Worm (Caenorhabditis elegans): ENCODE data around the gene ergi-2.

DNA sequence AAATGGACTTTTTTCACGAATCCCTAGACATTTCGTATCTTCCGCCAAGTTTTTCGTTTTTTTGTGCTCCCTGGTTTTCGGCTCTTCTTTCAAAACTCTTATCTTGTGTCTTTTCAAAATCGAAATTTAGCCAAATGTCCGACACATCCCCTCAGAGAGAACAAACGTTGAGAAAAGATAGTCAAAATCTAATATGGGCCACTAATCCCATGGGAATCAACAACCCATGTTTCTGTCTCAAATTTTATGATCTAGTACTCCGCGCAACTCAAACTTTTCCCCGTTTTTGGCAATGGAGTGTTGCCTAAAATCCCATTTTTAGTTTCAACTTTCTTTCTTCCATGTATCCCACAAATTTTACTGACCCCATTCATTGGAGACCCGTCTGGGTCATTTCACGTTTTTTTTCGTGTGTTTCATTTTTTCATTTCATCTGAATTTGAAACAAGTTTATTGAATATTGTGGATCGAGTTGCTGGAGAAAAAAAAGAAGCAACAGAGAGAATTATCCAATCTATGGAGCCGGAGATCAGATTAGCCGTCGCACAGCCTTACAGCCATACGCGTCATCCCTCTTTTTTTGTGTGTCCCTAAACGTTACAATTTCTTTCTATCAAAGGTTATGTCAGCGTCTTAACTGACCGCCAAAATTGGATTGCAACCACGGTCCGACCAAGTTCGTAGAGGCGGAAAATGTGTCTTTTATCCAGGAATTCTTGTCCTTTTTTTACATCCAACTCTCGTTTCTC, 4.6 kb upstream of the ergi-2 start:
- TF ChIP-seq elt-3 (tag; optimal IDR thresholded peaks at IDR 0.05) (no peak), elt-1 (tag; optimal IDR thresholded peaks at IDR 0.05; ENCODE audit: borderline replicate concordance, insufficient read depth) (no peak), unc-62 (GFP tag; optimal IDR thresholded peaks at IDR 0.05) (no peak), nhr-76 (tag; optimal IDR thresholded peaks at IDR 0.05) (no peak), snpc-4 (tag; optimal IDR thresholded peaks at IDR 0.05) (no peak), mep-1 (tag; optimal IDR thresholded peaks at IDR 0.05) (no peak), ztf-11 (tag; optimal IDR thresholded peaks at IDR 0.05) (no peak), bed-3 (GFP tag; optimal IDR thresholded peaks at IDR 0.05) (no peak), nhr-237 (tag; optimal IDR thresholded peaks at IDR 0.05) (no peak), pha-4 (tag; optimal IDR thresholded peaks at IDR 0.05) (no peak), flh-1 (GFP tag; optimal IDR thresholded peaks at IDR 0.05) (no peak), nhr-2 (tag; optimal IDR thresholded peaks at IDR 0.05) (no peak), nhr-28 (tag; optimal IDR thresholded peaks at IDR 0.05) (no peak), sptf-1 (tag; optimal IDR thresholded peaks at IDR 0.05) (no peak)

Data from whole organism, mixed stage, embryonic.